Fruit fly (Drosophila melanogaster) whole organism, embryonic: ENCODE measurements around the gene CG12299.

Experiments
- Blimp-1 ChIP-seq: fragments of 200-800 bp; sonication (Bioruptor generic); optimal IDR thresholded peaks from 3 replicates; lab custom pipeline; 2018; ENCODE audit warnings: missing biosample characterization, missing genetic modification characterization, mild to moderate bottlenecking, moderate library complexity, missing genetic modification reagents
- CG10267 ChIP-seq: fragments of 200-800 bp; sonication (Bioruptor generic); optimal IDR thresholded peaks from 2 replicates; lab custom pipeline; 2018; ENCODE audit warnings: missing biosample characterization, mild to moderate bottlenecking, missing genetic modification characterization, moderate library complexity
- CG10565 ChIP-seq: fragments of 200-800 bp; sonication (Bioruptor generic); optimal IDR thresholded peaks from 3 replicates; lab custom pipeline; 2016; ENCODE audit warnings: missing biosample characterization, mild to moderate bottlenecking, missing genetic modification characterization
- CG11695 ChIP-seq: fragments of 200-800 bp; sonication (Bioruptor generic); IDR thresholded peaks from 3 replicates; pipeline ENCODE4 v1.3.6; 2022; ENCODE audit warnings: missing biosample characterization, missing genetic modification characterization
- CG12391 ChIP-seq: fragments of 200-800 bp; sonication (Bioruptor generic); optimal IDR thresholded peaks from 3 replicates; lab custom pipeline; 2018; ENCODE audit warnings: missing biosample characterization, mild to moderate bottlenecking, missing genetic modification characterization, moderate library complexity
- CG16813 ChIP-seq: fragments of 200-800 bp; sonication (Bioruptor generic); IDR thresholded peaks from 3 replicates; pipeline ENCODE4 v1.3.6; 2022; ENCODE audit warnings: missing biosample characterization, missing genetic modification characterization; ENCODE audit not compliant: partially characterized antibody
- CG17361 ChIP-seq: fragments of 200-800 bp; sonication (Bioruptor generic); IDR thresholded peaks from 3 replicates; pipeline ENCODE4 v1.3.6; 2022; ENCODE audit warnings: missing biosample characterization, missing genetic modification characterization
- CG17568 ChIP-seq: fragments of 200-800 bp; sonication (Bioruptor generic); optimal IDR thresholded peaks from 2 replicates; lab custom pipeline; 2018; ENCODE audit warnings: missing biosample characterization, mild to moderate bottlenecking, missing genetic modification characterization, moderate library complexity
- CG2889 ChIP-seq: fragments of 200-800 bp; sonication (Bioruptor generic); IDR thresholded peaks from 3 replicates; pipeline ENCODE4 v1.3.6; 2022; ENCODE audit warnings: missing biosample characterization, missing genetic modification characterization
- CG31388 ChIP-seq: fragments of 200-800 bp; sonication (Bioruptor generic); optimal IDR thresholded peaks from 2 replicates; lab custom pipeline; 2016; ENCODE audit warnings: missing biosample characterization, missing genetic modification characterization
- CG7839 ChIP-seq: fragments of 200-800 bp; sonication (Bioruptor generic); optimal IDR thresholded peaks from 3 replicates; lab custom pipeline; 2018; ENCODE audit warnings: missing biosample characterization, mild to moderate bottlenecking, missing genetic modification characterization, moderate library complexity
- Dad ChIP-seq: fragments of 200-800 bp; sonication (Bioruptor generic); optimal IDR thresholded peaks from 3 replicates; lab custom pipeline; 2016; ENCODE audit warnings: missing biosample characterization, missing genetic modification characterization
- Doc2 ChIP-seq: fragments of 200-800 bp; sonication (Bioruptor generic); IDR thresholded peaks from 2 replicates; pipeline ENCODE4 v1.3.6; 2022; ENCODE audit warnings: missing biosample characterization, missing genetic modification characterization
- Gug ChIP-seq: fragments of 200-800 bp; sonication (Bioruptor generic); IDR thresholded peaks from 4 replicates; pipeline ENCODE4 v1.3.6; 2022; ENCODE audit warnings: missing biosample characterization, missing genetic modification characterization
- Hr39 ChIP-seq: fragments of >200 bp; optimal IDR thresholded peaks from 2 replicates; lab custom pipeline; 2017
- Meics ChIP-seq: fragments of 200-800 bp; sonication (Bioruptor generic); optimal IDR thresholded peaks from 2 replicates; lab custom pipeline; 2017; ENCODE audit warnings: missing biosample characterization, mild to moderate bottlenecking, missing genetic modification characterization
- NC2β ChIP-seq: fragments of 200-800 bp; sonication (Bioruptor generic); optimal IDR thresholded peaks from 2 replicates; lab custom pipeline; 2016; ENCODE audit warnings: missing biosample characterization, missing genetic modification characterization
- Ssrp ChIP-seq: fragments of 200-800 bp; sonication (Bioruptor generic); optimal IDR thresholded peaks from 2 replicates; lab custom pipeline; 2018; ENCODE audit warnings: missing biosample characterization, mild to moderate bottlenecking, missing genetic modification characterization, moderate library complexity
- ase ChIP-seq: fragments of 200-800 bp; sonication (Bioruptor generic); IDR thresholded peaks from 3 replicates; pipeline ENCODE4 v1.3.6; 2022; ENCODE audit warnings: missing biosample characterization, missing genetic modification characterization
- dmrt11E ChIP-seq: fragments of 200-800 bp; sonication (Bioruptor generic); optimal IDR thresholded peaks from 3 replicates; lab custom pipeline; 2018; ENCODE audit warnings: missing biosample characterization, mild to moderate bottlenecking, missing genetic modification characterization, moderate library complexity
- dmrt99B ChIP-seq: fragments of 200-800 bp; sonication (Bioruptor generic); optimal IDR thresholded peaks from 2 replicates; lab custom pipeline; 2018; ENCODE audit warnings: missing biosample characterization, mild to moderate bottlenecking, missing genetic modification characterization, moderate library complexity
- en ChIP-seq: fragments of 200-800 bp; sonication (Bioruptor generic); optimal IDR thresholded peaks from 2 replicates; lab custom pipeline; 2016; ENCODE audit warnings: missing biosample characterization, missing genetic modification characterization
- gcm ChIP-seq: fragments of 200-800 bp; sonication (Bioruptor generic); optimal IDR thresholded peaks from 2 replicates; lab custom pipeline; 2019; ENCODE audit warnings: missing biosample characterization, mild to moderate bottlenecking, missing genetic modification characterization, moderate library complexity
- gsb-n ChIP-seq: fragments of 200-800 bp; sonication (Bioruptor generic); optimal IDR thresholded peaks from 3 replicates; lab custom pipeline; 2018; ENCODE audit warnings: missing biosample characterization, mild to moderate bottlenecking, missing genetic modification characterization
- hbn ChIP-seq: fragments of 200-800 bp; sonication (Bioruptor generic); IDR thresholded peaks from 2 replicates; pipeline ENCODE4 v1.3.6; 2022; ENCODE audit warnings: missing biosample characterization, missing genetic modification characterization; ENCODE audit not compliant: partially characterized antibody
- kay ChIP-seq: fragments of 200-800 bp; sonication (Bioruptor generic); optimal IDR thresholded peaks from 2 replicates; lab custom pipeline; 2016; ENCODE audit warnings: missing biosample characterization, missing genetic modification characterization
- nmo ChIP-seq: fragments of 200-800 bp; sonication (Bioruptor generic); optimal IDR thresholded peaks from 2 replicates; lab custom pipeline; 2018; ENCODE audit warnings: missing biosample characterization, mild to moderate bottlenecking, missing genetic modification characterization, moderate library complexity
- nom ChIP-seq: fragments of 200-800 bp; sonication (Bioruptor generic); optimal IDR thresholded peaks from 2 replicates; lab custom pipeline; 2017; ENCODE audit warnings: missing biosample characterization, missing genetic modification characterization, mild to moderate bottlenecking, moderate library complexity, missing genetic modification reagents
- otp ChIP-seq: fragments of 200-800 bp; sonication (Bioruptor generic); IDR thresholded peaks from 3 replicates; pipeline ENCODE4, ENCODE4 v1.3.6; 2022; ENCODE audit warnings: missing biosample characterization, missing genetic modification characterization
- phol ChIP-seq: fragments of 200-800 bp; sonication (Bioruptor generic); optimal IDR thresholded peaks from 3 replicates; lab custom pipeline; 2018; ENCODE audit warnings: missing biosample characterization, mild to moderate bottlenecking, missing genetic modification characterization, moderate library complexity
- prd ChIP-seq, 3 experiments: fragments of >200 bp in 2 of 3; fragments of 200-800 bp in 1 of 3; sonication (Bioruptor generic) in 1 of 3; optimal IDR thresholded peaks in 2 of 3; IDR thresholded peaks in 1 of 3; 2 replicates in 2 of 3; 3 replicates in 1 of 3; pipeline versions ENCODE4 v1.3.6 to Lab custom; 2017 to 2022; ENCODE audit warnings: missing biosample characterization in 1 of 3, missing genetic modification characterization in 1 of 3
- sc ChIP-seq, 3 experiments: fragments of >200 bp in 2 of 3; fragments of 200-800 bp in 1 of 3; sonication (Bioruptor generic) in 1 of 3; optimal IDR thresholded peaks; 2 replicates in 2 of 3; 3 replicates in 1 of 3; lab custom pipeline; 2017; ENCODE audit warnings: mild to moderate bottlenecking in 1 of 3, missing biosample characterization in 1 of 3, missing genetic modification characterization in 1 of 3, missing genetic modification reagents in 1 of 3
- sima ChIP-seq: fragments of 200-800 bp; sonication (Bioruptor generic); optimal IDR thresholded peaks from 2 replicates; lab custom pipeline; 2016; ENCODE audit warnings: missing biosample characterization, missing genetic modification characterization
- sna ChIP-seq: fragments of 200-800 bp; sonication (Bioruptor generic); IDR thresholded peaks from 2 replicates; pipeline ENCODE4 v1.3.6; 2022; ENCODE audit warnings: missing biosample characterization, missing genetic modification characterization; ENCODE audit not compliant: partially characterized antibody
- zf30C ChIP-seq: fragments of 200-800 bp; sonication (Bioruptor generic); optimal IDR thresholded peaks from 3 replicates; lab custom pipeline; 2018; ENCODE audit warnings: missing biosample characterization, mild to moderate bottlenecking, missing genetic modification characterization

CG12299 gene

DNA sequence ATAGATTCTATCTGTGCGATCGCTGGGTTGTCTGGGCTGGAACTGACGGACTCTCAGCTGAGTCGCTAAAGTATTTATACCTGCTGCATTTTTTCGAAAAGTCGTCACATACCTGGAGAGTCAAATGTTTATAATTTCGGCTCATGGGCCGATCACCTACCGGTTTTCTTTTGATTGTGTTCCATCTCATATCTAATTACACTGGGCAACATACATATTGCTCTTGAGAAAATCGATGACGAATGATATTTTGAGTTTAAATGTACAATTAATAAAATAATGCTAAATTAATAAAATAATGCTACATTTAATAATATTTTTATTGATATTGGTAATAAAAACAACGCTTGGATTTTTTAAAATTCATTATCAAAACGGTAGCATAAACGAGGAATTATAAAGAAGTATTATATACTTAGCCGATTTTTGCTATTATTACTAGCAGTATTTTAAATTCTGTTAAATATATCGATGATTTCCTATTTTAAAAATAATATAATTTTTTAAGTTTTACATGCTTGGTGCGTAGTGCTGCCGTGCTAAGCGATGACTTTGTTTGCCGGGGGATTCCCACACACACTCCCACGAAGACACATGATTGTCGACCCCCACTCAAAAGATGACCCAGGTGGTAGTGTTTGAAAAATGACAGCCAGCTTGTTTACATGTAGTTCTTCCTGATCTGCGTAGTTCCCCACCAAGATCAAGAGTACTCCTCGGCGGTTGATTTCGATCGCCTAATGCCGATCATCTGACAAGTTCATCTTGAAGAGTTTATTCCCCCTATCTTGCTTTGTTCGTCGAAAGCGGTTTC lies 47.7 kb upstream of the CG12299 start, which contains the start of gene CG7294 (continued):
- TF ChIP-seq phol (tag; lab: Kevin White, UChicago) = peak; percentile 38
- TF ChIP-seq hbn (GFP tag; lab: Robert Waterston, UW) = no peak
- no peak for TF ChIP-seq CG10565 (GFP tag; lab: Kevin White, UChicago)
- no peak for TF ChIP-seq NC2β (GFP tag; lab: Kevin White, UChicago)
- TF ChIP-seq gsb-n (tag; lab: Kevin White, UChicago) = peak; percentile 11
- TF ChIP-seq CG2889 = no peak
- no peak for TF ChIP-seq Gug (GFP tag; lab: Robert Waterston, UW)
- peak; percentile 37 for TF ChIP-seq nmo (GFP tag; lab: Kevin White, UChicago)
- TF ChIP-seq Blimp-1 (GFP tag; lab: Kevin White, UChicago) = peak; percentile 8
- peak; percentile 56 for TF ChIP-seq dmrt11E (tag; lab: Kevin White, UChicago)
- TF ChIP-seq CG10267 (tag; lab: Kevin White, UChicago) = peak; percentile 38
- TF ChIP-seq CG12391 (tag; lab: Kevin White, UChicago) = peak; percentile 37
- peak; percentile 28 for TF ChIP-seq CG7839
- TF ChIP-seq prd (optimal IDR thresholded peaks at IDR 0.05; lab: Kevin White, UChicago) = no peak
- no peak for TF ChIP-seq prd (GFP tag; IDR thresholded peaks at IDR 0.05; lab: Robert Waterston, UW)
- no peak for TF ChIP-seq sna (GFP tag; lab: Robert Waterston, UW)
- peak; percentile 23 for TF ChIP-seq Meics (GFP tag; lab: Kevin White, UChicago)
- peak; percentile 66 for TF ChIP-seq CG17361 (GFP tag; lab: Robert Waterston, UW)
- TF ChIP-seq zf30C (GFP tag; lab: Kevin White, UChicago) = no peak
- peak; percentile 19 for TF ChIP-seq dmrt99B (tag; lab: Kevin White, UChicago)
- TF ChIP-seq kay (GFP tag; lab: Kevin White, UChicago) = no peak

DNA sequence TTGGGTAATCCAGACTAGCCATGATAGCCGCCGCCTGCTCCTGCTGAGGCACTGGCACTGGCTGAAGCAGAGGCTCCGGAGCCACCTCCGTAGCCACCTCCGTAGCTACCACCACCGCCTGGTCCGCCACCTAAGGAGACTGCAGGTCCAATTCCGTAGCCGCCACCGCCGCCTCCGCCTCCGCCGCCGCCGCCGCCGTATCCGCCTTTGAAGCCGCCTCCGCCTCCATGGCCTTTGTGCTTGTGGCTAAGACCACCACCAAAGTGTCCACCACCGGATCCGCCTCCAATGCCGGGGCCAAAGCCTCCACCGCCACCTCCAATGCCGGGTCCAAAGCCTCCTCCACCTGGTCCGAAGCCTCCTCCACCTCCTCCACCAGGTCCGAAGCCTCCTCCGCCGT lies 44.1 kb upstream of the CG12299 start:
- TF ChIP-seq nom (GFP tag; lab: Kevin White, UChicago) (no peak), CG17568 (GFP tag; lab: Kevin White, UChicago) (no peak), Hr39 (lab: Kevin White, UChicago) (peak; percentile 74), sima (no peak)

DNA sequence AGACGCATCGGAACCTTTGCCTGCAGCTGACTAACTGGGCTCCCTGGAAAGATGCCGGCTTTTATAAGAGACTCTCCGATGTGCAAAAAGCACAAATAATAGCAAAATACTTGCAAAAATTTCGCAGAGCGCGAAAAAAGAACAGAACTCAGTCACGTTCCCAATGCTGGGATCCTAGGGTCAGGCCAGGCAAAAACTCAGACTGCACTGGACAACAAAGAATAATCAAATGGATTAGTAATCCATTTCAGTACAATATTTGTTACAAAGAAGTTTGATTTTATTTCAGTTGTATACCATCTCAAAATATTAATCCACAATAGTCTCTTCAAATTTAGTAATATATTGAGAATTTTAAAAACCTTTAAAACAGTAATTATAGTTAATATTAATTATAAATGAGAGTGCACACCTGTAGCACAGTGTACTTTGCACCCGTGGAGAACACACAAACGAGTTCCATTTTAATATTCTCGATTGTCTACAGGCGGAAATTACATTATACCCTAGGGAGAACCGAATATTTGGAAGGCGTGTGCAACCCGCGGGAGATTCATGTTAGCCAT lies 43.0 kb upstream of the CG12299 start, which contains the start of gene CG17108:
Gene CG17108 (minus strand): TSS at position 51 of the 566 bp plus-strand sequence.
- TF ChIP-seq ase (GFP tag; lab: Robert Waterston, UW) (no peak), en (GFP tag; lab: Kevin White, UChicago) (no peak), Dad (no peak), hbn (GFP tag; lab: Robert Waterston, UW) (no peak), CG31388 (GFP tag; lab: Kevin White, UChicago) (no peak), sc (optimal IDR thresholded peaks at IDR 0.05; lab: Kevin White, UChicago) (no peak), sc (GFP tag; optimal IDR thresholded peaks at IDR 0.05; lab: Kevin White, UChicago) (no peak), Doc2 (GFP tag; lab: Robert Waterston, UW) (no peak), CG16813 (GFP tag; lab: Robert Waterston, UW) (no peak), gcm (GFP tag; lab: Kevin White, UChicago) (no peak), Ssrp (no peak), dmrt99B (tag; lab: Kevin White, UChicago) (no peak), otp (GFP tag; lab: Robert Waterston, UW) (no peak), CG11695 (GFP tag; lab: Robert Waterston, UW) (no peak)
